Worm (Caenorhabditis elegans): ENCODE measurements around the gene marc-1.

The marc-1 gene

ce11 chrV:9789657-9790261 lies 50.3 kb downstream of the marc-1 start, which contains the start of gene ztf-7:
TSS of gene ztf-7 (minus strand) at chrV:9789707.
- TF ChIP-seq mep-1 (tag; optimal IDR thresholded peaks at IDR 0.05) (peak; percentile 97), ctbp-1 (GFP tag; IDR thresholded peaks at IDR 0.05) (peak; percentile 92), skn-1 (tag; optimal IDR thresholded peaks at IDR 0.05) (peak; percentile 29), nhr-77 (tag; optimal IDR thresholded peaks at IDR 0.05) (peak; percentile 97), F49E8.2 (tag; optimal IDR thresholded peaks at IDR 0.05; ENCODE audit: borderline replicate concordance) (peak; percentile 51), unc-130 (GFP tag; optimal IDR thresholded peaks at IDR 0.05) (no peak), hmg-1.1 (GFP tag; IDR thresholded peaks at IDR 0.05) (peak; percentile 91), lin-29 (GFP tag; IDR thresholded peaks at IDR 0.05) (peak; percentile 85), ceh-44 (GFP tag; IDR thresholded peaks at IDR 0.05) (no peak), nhr-11 (tag; optimal IDR thresholded peaks at IDR 0.05) (peak; percentile 98), ceh-20 (GFP tag; IDR thresholded peaks at IDR 0.05) (peak; percentile 96), hif-1 (tag; optimal IDR thresholded peaks at IDR 0.05) (peak; percentile 74 to 92), tra-1 (GFP tag; IDR thresholded peaks at IDR 0.05) (peak; percentile 97), hlh-11 (tag; optimal IDR thresholded peaks at IDR 0.05) (peak; percentile 100), jun-1 (tag; optimal IDR thresholded peaks at IDR 0.05) (peak; percentile 69), D1046.2 (GFP tag; IDR thresholded peaks at IDR 0.05) (peak; percentile 55; the same call in 1 of the 2 replicates), nhr-102 (tag; optimal IDR thresholded peaks at IDR 0.05) (peak; percentile 97), ces-1 (GFP tag; optimal IDR thresholded peaks at IDR 0.05) (no peak), ama-1 (optimal IDR thresholded peaks at IDR 0.05) (peak; percentile 12), hlh-30 (tag; optimal IDR thresholded peaks at IDR 0.05; ENCODE audit: insufficient read depth) (peak; percentile 100), pha-4 (GFP tag; IDR thresholded peaks at IDR 0.05) (peak; percentile 84), pha-4 (tag; optimal IDR thresholded peaks at IDR 0.05) (peak; percentile 41), mxl-3 (GFP tag; optimal IDR thresholded peaks at IDR 0.05) (peak; percentile 99), snpc-1.2 (GFP tag; IDR thresholded peaks at IDR 0.05) (0 out of 2 replicates have a peak, but pooled peaks have one; percentile 18), nhr-42 (GFP tag; IDR thresholded peaks at IDR 0.05) (peak; percentile 94), zfp-3 (GFP tag; conservative IDR thresholded peaks at IDR 0.05) (peak; percentile 93), lin-13 (GFP tag; optimal IDR thresholded peaks at IDR 0.05) (peak; percentile 92), F10B5.3 (tag; optimal IDR thresholded peaks at IDR 0.05) (peak; percentile 79), gei-8 (GFP tag; optimal IDR thresholded peaks at IDR 0.05) (peak; percentile 88), zip-2 (tag; optimal IDR thresholded peaks at IDR 0.05) (peak; percentile 70), dpl-1 (GFP tag; optimal IDR thresholded peaks at IDR 0.05) (peak; percentile 87), dmd-8 (GFP tag; IDR thresholded peaks at IDR 0.05) (no peak), daf-16 (GFP tag; optimal IDR thresholded peaks at IDR 0.05) (peak; percentile 55 to 97), daf-16 (tag; optimal IDR thresholded peaks at IDR 0.05) (peak; percentile 80), F37D6.2 (tag; optimal IDR thresholded peaks at IDR 0.05) (peak; percentile 87), mdl-1 (tag; optimal IDR thresholded peaks at IDR 0.05) (peak; percentile 75 to 98), lin-1 (GFP tag; IDR thresholded peaks at IDR 0.05) (peak; percentile 93), set-16 (GFP tag; IDR thresholded peaks at IDR 0.05) (no peak; the same call in 1 of the 2 replicates), T20F7.1 (GFP tag; optimal IDR thresholded peaks at IDR 0.05) (peak; percentile 91), nhr-10 (tag; optimal IDR thresholded peaks at IDR 0.05) (peak; percentile 60), zip-11 (GFP tag; IDR thresholded peaks at IDR 0.05) (no peak), daf-19 (GFP tag; conservative IDR thresholded peaks at IDR 0.05) (peak; percentile 85), tag-97 (GFP tag; IDR thresholded peaks at IDR 0.05) (no peak), lir-3 (tag; optimal IDR thresholded peaks at IDR 0.05) (no peak), egl-27 (tag; optimal IDR thresholded peaks at IDR 0.05) (no peak), nhr-28 (tag; optimal IDR thresholded peaks at IDR 0.05) (peak; percentile 96), nhr-6 (tag; optimal IDR thresholded peaks at IDR 0.05) (peak; percentile 87), php-3 (GFP tag; IDR thresholded peaks at IDR 0.05) (peak; percentile 94), nhr-48 (tag; optimal IDR thresholded peaks at IDR 0.05) (peak; percentile 92), dve-1 (tag; optimal IDR thresholded peaks at IDR 0.05; ENCODE audit: insufficient read depth) (peak; percentile 98), ceh-32 (tag; optimal IDR thresholded peaks at IDR 0.05; ENCODE audit: poor library complexity) (peak; percentile 44)

All from whole organism, L4 larva.